Worm (Caenorhabditis elegans): ENCODE measurements around the gene Y9C2UA.1.

Y9C2UA.1 gene

ce11 chrII:9108443-9108842 is 31.0 kb upstream of the Y9C2UA.1 start, which contains the start of gene dnj-23:
dnj-23 (minus strand) TSS chrII:9108600.
- TF ChIP-seq ces-1 (GFP tag; optimal IDR thresholded peaks at IDR 0.05), result peak; percentile 6
- no peak for TF ChIP-seq mls-2 (tag; optimal IDR thresholded peaks at IDR 0.05)

ce11 chrII:9108905-9109551 is 30.4 kb upstream of the Y9C2UA.1 start, which contains the start of gene T24H10.4:
T24H10.4 (plus strand) TSS chrII:9109534.
- TF ChIP-seq ceh-43 (GFP tag; optimal IDR thresholded peaks at IDR 0.05), result no peak
- TF ChIP-seq ces-1 (GFP tag; optimal IDR thresholded peaks at IDR 0.05), result peak; percentile 19

ce11 chrII:9111471-9112016 is 27.9 kb upstream of the Y9C2UA.1 start:
- TF ChIP-seq cnd-1 (tag; optimal IDR thresholded peaks at IDR 0.05) (no peak), blmp-1 (tag; optimal IDR thresholded peaks at IDR 0.05) (no peak), sem-2 (GFP tag; optimal IDR thresholded peaks at IDR 0.05) (no peak), unc-62 (GFP tag; optimal IDR thresholded peaks at IDR 0.05) (no peak), tbx-8 (GFP tag; optimal IDR thresholded peaks at IDR 0.05) (no peak), nhr-2 (tag; optimal IDR thresholded peaks at IDR 0.05) (no peak), sptf-1 (tag; optimal IDR thresholded peaks at IDR 0.05) (no peak), mep-1 (tag; optimal IDR thresholded peaks at IDR 0.05) (no peak), nhr-28 (tag; optimal IDR thresholded peaks at IDR 0.05) (no peak), unc-120 (tag; optimal IDR thresholded peaks at IDR 0.05; ENCODE audit: poor library complexity, severe bottlenecking) (no peak), lin-32 (GFP tag; optimal IDR thresholded peaks at IDR 0.05) (no peak), nhr-237 (tag; optimal IDR thresholded peaks at IDR 0.05) (no peak), elt-3 (tag; optimal IDR thresholded peaks at IDR 0.05) (no peak), lin-13 (tag; optimal IDR thresholded peaks at IDR 0.05) (no peak), ztf-11 (tag; optimal IDR thresholded peaks at IDR 0.05) (no peak), flh-1 (GFP tag; optimal IDR thresholded peaks at IDR 0.05) (no peak), pha-4 (tag; optimal IDR thresholded peaks at IDR 0.05) (no peak), ham-2 (GFP tag; optimal IDR thresholded peaks at IDR 0.05) (no peak), unc-39 (tag; optimal IDR thresholded peaks at IDR 0.05) (no peak)

ce11 chrII:9112851-9113250 is 26.6 kb upstream of the Y9C2UA.1 start, which contains the start of gene jun-1:
jun-1 (plus strand) TSS chrII:9113157.
- TF ChIP-seq nhr-2 (tag; optimal IDR thresholded peaks at IDR 0.05) (no peak), nhr-237 (tag; optimal IDR thresholded peaks at IDR 0.05) (peak; percentile 95), ceh-83 (GFP tag; optimal IDR thresholded peaks at IDR 0.05) (no peak), cnd-1 (tag; optimal IDR thresholded peaks at IDR 0.05) (no peak), unc-120 (tag; optimal IDR thresholded peaks at IDR 0.05; ENCODE audit: poor library complexity, severe bottlenecking) (peak; percentile 83), elt-1 (tag; optimal IDR thresholded peaks at IDR 0.05; ENCODE audit: borderline replicate concordance, insufficient read depth) (no peak), lin-32 (GFP tag; optimal IDR thresholded peaks at IDR 0.05) (no peak), ceh-43 (GFP tag; optimal IDR thresholded peaks at IDR 0.05) (no peak), lsy-2 (tag; optimal IDR thresholded peaks at IDR 0.05) (peak; percentile 48), unc-39 (tag; optimal IDR thresholded peaks at IDR 0.05) (no peak), ceh-39 (tag; optimal IDR thresholded peaks at IDR 0.05) (no peak), mab-5 (tag; optimal IDR thresholded peaks at IDR 0.05) (no peak), mep-1 (tag; optimal IDR thresholded peaks at IDR 0.05) (peak; percentile 19), unc-62 (GFP tag; optimal IDR thresholded peaks at IDR 0.05) (peak; percentile 89), nhr-28 (tag; optimal IDR thresholded peaks at IDR 0.05) (no peak), zip-8 (tag; optimal IDR thresholded peaks at IDR 0.05) (no peak), blmp-1 (tag; optimal IDR thresholded peaks at IDR 0.05) (no peak), mls-2 (tag; optimal IDR thresholded peaks at IDR 0.05) (peak; percentile 32), ztf-11 (tag; optimal IDR thresholded peaks at IDR 0.05) (no peak), lin-13 (tag; optimal IDR thresholded peaks at IDR 0.05) (no peak), bed-3 (GFP tag; optimal IDR thresholded peaks at IDR 0.05) (no peak), ces-1 (GFP tag; optimal IDR thresholded peaks at IDR 0.05) (peak; percentile 76), ham-2 (GFP tag; optimal IDR thresholded peaks at IDR 0.05) (no peak), nhr-76 (tag; optimal IDR thresholded peaks at IDR 0.05) (no peak), pha-4 (tag; optimal IDR thresholded peaks at IDR 0.05) (peak; percentile 35), sptf-1 (tag; optimal IDR thresholded peaks at IDR 0.05) (no peak)

ce11 chrII:9113759-9114158 is 25.7 kb upstream of the Y9C2UA.1 start:
- TF ChIP-seq elt-3 (tag; optimal IDR thresholded peaks at IDR 0.05) (no peak), unc-39 (tag; optimal IDR thresholded peaks at IDR 0.05) (no peak), unc-62 (GFP tag; optimal IDR thresholded peaks at IDR 0.05) (no peak), zip-8 (tag; optimal IDR thresholded peaks at IDR 0.05) (no peak), mls-2 (tag; optimal IDR thresholded peaks at IDR 0.05) (no peak), nhr-76 (tag; optimal IDR thresholded peaks at IDR 0.05) (no peak), bed-3 (GFP tag; optimal IDR thresholded peaks at IDR 0.05) (no peak), nhr-12 (tag; optimal IDR thresholded peaks at IDR 0.05) (no peak), lin-13 (tag; optimal IDR thresholded peaks at IDR 0.05) (no peak), nhr-2 (tag; optimal IDR thresholded peaks at IDR 0.05) (no peak), unc-120 (tag; optimal IDR thresholded peaks at IDR 0.05; ENCODE audit: poor library complexity, severe bottlenecking) (no peak), elt-1 (tag; optimal IDR thresholded peaks at IDR 0.05; ENCODE audit: borderline replicate concordance, insufficient read depth) (no peak), ceh-83 (GFP tag; optimal IDR thresholded peaks at IDR 0.05) (no peak), mep-1 (tag; optimal IDR thresholded peaks at IDR 0.05) (no peak), ceh-39 (tag; optimal IDR thresholded peaks at IDR 0.05) (no peak), snpc-4 (tag; optimal IDR thresholded peaks at IDR 0.05) (no peak), pha-4 (tag; optimal IDR thresholded peaks at IDR 0.05) (no peak), sem-2 (GFP tag; optimal IDR thresholded peaks at IDR 0.05) (no peak)
